Worm (Caenorhabditis elegans): ENCODE measurements around the gene lgc-9.

DNA sequence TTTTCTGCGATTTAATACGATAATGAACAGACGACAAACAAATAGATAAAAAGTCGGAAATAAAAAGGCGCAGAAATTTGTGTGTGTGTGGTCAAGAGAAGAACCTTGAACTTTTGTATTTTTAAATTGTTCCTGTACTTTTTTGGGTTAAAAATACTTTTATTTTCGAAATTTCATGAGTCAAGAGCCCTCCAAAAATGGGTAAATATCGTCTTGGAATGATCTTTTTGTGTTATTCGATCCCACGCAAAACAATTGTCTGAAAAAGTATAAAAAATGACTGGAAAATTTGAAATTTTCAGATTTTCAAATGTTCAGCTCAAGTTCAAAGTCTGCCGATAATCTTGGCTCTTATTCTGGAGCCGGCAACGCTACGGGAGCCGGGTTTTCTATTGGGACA lies 19.9 kb upstream of the lgc-9 start, which contains the start of gene C04C3.14:
- no peak for TF ChIP-seq ceh-2 (tag; optimal IDR thresholded peaks at IDR 0.05)
- no peak for TF ChIP-seq tbx-7 (tag; optimal IDR thresholded peaks at IDR 0.05)
- TF ChIP-seq ceh-30 (tag; optimal IDR thresholded peaks at IDR 0.05) = no peak
- no peak for TF ChIP-seq ama-1 (optimal IDR thresholded peaks at IDR 0.05)
- TF ChIP-seq sox-4 (tag; optimal IDR thresholded peaks at IDR 0.05) = no peak
- TF ChIP-seq eyg-1 (tag; optimal IDR thresholded peaks at IDR 0.05) = no peak
- TF ChIP-seq gmeb-2 (tag; optimal IDR thresholded peaks at IDR 0.05) = no peak
- TF ChIP-seq nhr-11 (tag; optimal IDR thresholded peaks at IDR 0.05) = no peak
- no peak for TF ChIP-seq odd-2 (tag; optimal IDR thresholded peaks at IDR 0.05)
- TF ChIP-seq F13H6.1 (tag; optimal IDR thresholded peaks at IDR 0.05) = no peak
- no peak for TF ChIP-seq sox-2 (GFP tag; IDR thresholded peaks at IDR 0.05)

Measured in whole organism, late embryonic.